Fruit fly (Drosophila melanogaster) whole organism, pupa: ENCODE data around the gene Fum3.

ENCODE experiments used
- CG10348 ChIP-seq: fragments of 200-800 bp; sonication (Bioruptor generic); IDR thresholded peaks from 2 replicates; pipeline ENCODE4 v1.3.6; 2022; ENCODE audit warnings: missing biosample characterization, missing genetic modification characterization
- CG12605 ChIP-seq: fragments of 200-800 bp; sonication (Bioruptor generic); IDR thresholded peaks from 2 replicates; pipeline ENCODE4 v1.3.6; 2022; ENCODE audit warnings: missing biosample characterization, missing genetic modification characterization
- CG13204 ChIP-seq: fragments of 200-800 bp; sonication (Bioruptor generic); optimal IDR thresholded peaks from 2 replicates; lab custom pipeline; 2018; ENCODE audit warnings: missing biosample characterization, mild to moderate bottlenecking, missing genetic modification characterization, moderate library complexity
- CG14655 ChIP-seq: fragments of 200-800 bp; sonication (Bioruptor generic); optimal IDR thresholded peaks from 3 replicates; lab custom pipeline; 2017; ENCODE audit warnings: mild to moderate bottlenecking, missing biosample characterization, missing genetic modification reagents, missing genetic modification characterization
- CG15710 ChIP-seq: fragments of 200-800 bp; sonication (Bioruptor generic); optimal IDR thresholded peaks from 2 replicates; lab custom pipeline; 2018; ENCODE audit warnings: missing biosample characterization, mild to moderate bottlenecking, missing genetic modification characterization, moderate library complexity
- CG17806 ChIP-seq: fragments of 200-800 bp; sonication (Bioruptor generic); optimal IDR thresholded peaks from 2 replicates; lab custom pipeline; 2018; ENCODE audit warnings: missing biosample characterization, mild to moderate bottlenecking, missing genetic modification characterization, moderate library complexity
- CG32121 ChIP-seq: fragments of 200-800 bp; sonication (Bioruptor generic); IDR thresholded peaks from 2 replicates; pipeline ENCODE4 v1.3.6; 2022; ENCODE audit warnings: missing biosample characterization, missing genetic modification characterization
- CG34367 ChIP-seq: fragments of 200-800 bp; sonication (Bioruptor generic); optimal IDR thresholded peaks from 2 replicates; lab custom pipeline; 2018; ENCODE audit warnings: missing biosample characterization, mild to moderate bottlenecking, missing genetic modification characterization
- CG4496 ChIP-seq: fragments of 200-800 bp; sonication (Bioruptor generic); IDR thresholded peaks from 3 replicates; pipeline ENCODE4 v1.3.6; 2022; ENCODE audit warnings: missing biosample characterization, missing genetic modification characterization
- CG8159 ChIP-seq: fragments of 200-800 bp; sonication (Bioruptor generic); optimal IDR thresholded peaks from 3 replicates; lab custom pipeline; 2018; ENCODE audit warnings: missing biosample characterization, mild to moderate bottlenecking, missing genetic modification characterization, moderate library complexity
- CG8301 ChIP-seq: fragments of 200-800 bp; sonication (Bioruptor generic); optimal IDR thresholded peaks from 2 replicates; lab custom pipeline; 2018; ENCODE audit warnings: missing biosample characterization, mild to moderate bottlenecking, missing genetic modification characterization
- CG9948 ChIP-seq: fragments of 200-800 bp; sonication (Bioruptor generic); optimal IDR thresholded peaks from 2 replicates; lab custom pipeline; 2018; ENCODE audit warnings: missing biosample characterization, mild to moderate bottlenecking, missing genetic modification characterization, moderate library complexity
- D1 ChIP-seq: fragments of 200-800 bp; sonication (Bioruptor generic); optimal IDR thresholded peaks from 2 replicates; lab custom pipeline; 2018; ENCODE audit warnings: missing biosample characterization, mild to moderate bottlenecking, missing genetic modification characterization, moderate library complexity
- EcR ChIP-seq: fragments of 200-800 bp; sonication (Bioruptor generic); optimal IDR thresholded peaks from 3 replicates; lab custom pipeline; 2019; ENCODE audit warnings: missing biosample characterization, missing genetic modification characterization, mild to moderate bottlenecking, moderate library complexity, missing genetic modification reagents
- Ets98B ChIP-seq: fragments of 200-800 bp; sonication (Bioruptor generic); IDR thresholded peaks from 2 replicates; pipeline ENCODE4 v1.3.6; 2022; ENCODE audit warnings: missing biosample characterization, missing genetic modification characterization
- Pif1A ChIP-seq: fragments of 200-800 bp; sonication (Bioruptor generic); optimal IDR thresholded peaks from 3 replicates; lab custom pipeline; 2016; ENCODE audit warnings: missing biosample characterization, missing genetic modification characterization
- Pif1B ChIP-seq: fragments of 200-800 bp; sonication (Bioruptor generic); optimal IDR thresholded peaks from 3 replicates; lab custom pipeline; 2016; ENCODE audit warnings: missing biosample characterization, missing genetic modification characterization
- Snoo ChIP-seq: fragments of 200-800 bp; sonication (Bioruptor generic); optimal IDR thresholded peaks from 3 replicates; lab custom pipeline; 2017; ENCODE audit warnings: missing biosample characterization, mild to moderate bottlenecking, missing genetic modification characterization, inconsistent platforms
- fd96Ca ChIP-seq: fragments of 200-800 bp; sonication (Bioruptor generic); IDR thresholded peaks from 3 replicates; pipeline ENCODE4 v1.3.6; 2022; ENCODE audit warnings: missing biosample characterization, missing genetic modification characterization
- gl ChIP-seq: fragments of 200-800 bp; sonication (Bioruptor generic); optimal IDR thresholded peaks from 2 replicates; lab custom pipeline; 2018; ENCODE audit warnings: missing biosample characterization, mild to moderate bottlenecking, missing genetic modification characterization
- rn ChIP-seq: fragments of 200-800 bp; sonication (Bioruptor generic); IDR thresholded peaks from 2 replicates; pipeline ENCODE4 v1.3.6; 2022; ENCODE audit warnings: missing biosample characterization, missing genetic modification characterization

The Fum3 gene

DNA sequence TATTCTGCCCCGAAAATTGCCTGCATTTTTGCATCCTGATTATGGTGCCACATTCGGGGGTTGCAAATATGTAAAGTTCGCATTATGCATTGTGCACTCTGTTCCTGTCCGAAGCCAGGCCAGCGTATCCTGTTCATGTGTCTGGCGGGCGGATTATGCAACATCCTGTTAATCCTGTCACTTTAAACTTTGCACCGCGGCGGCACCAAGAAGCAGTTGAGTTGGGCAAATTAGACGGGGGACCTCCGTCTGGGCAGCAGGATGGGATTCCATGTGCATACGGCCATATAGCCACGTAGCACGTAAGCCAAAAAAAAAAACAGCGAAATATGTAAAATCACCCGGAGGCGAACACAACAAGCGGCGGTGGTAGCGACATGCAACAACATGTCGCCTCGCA lies 23.8 kb upstream of the Fum3 start:
- no peak for TF ChIP-seq CG13204 (GFP tag; lab: Kevin White, UChicago)
- TF ChIP-seq CG10348 (GFP tag; lab: Robert Waterston, UW) = no peak
- TF ChIP-seq CG4496 (GFP tag; lab: Robert Waterston, UW) = no peak
- TF ChIP-seq CG9948 (tag; lab: Kevin White, UChicago) = no peak
- TF ChIP-seq D1 (tag; lab: Kevin White, UChicago) = no peak
- no peak for TF ChIP-seq Snoo (tag; lab: Kevin White, UChicago)
- no peak for TF ChIP-seq CG14655 (GFP tag; lab: Kevin White, UChicago)
- no peak for TF ChIP-seq Pif1A (GFP tag; lab: Kevin White, UChicago)
- no peak for TF ChIP-seq CG34367
- no peak for TF ChIP-seq CG12605 (GFP tag; lab: Robert Waterston, UW)

dm6 chr3L:11488264-11488663 lies 22.6 kb upstream of the Fum3 start:
- TF ChIP-seq rn (GFP tag; lab: Robert Waterston, UW) (no peak), Pif1B (GFP tag; lab: Kevin White, UChicago) (no peak), CG34367 (no peak), CG17806 (tag; lab: Kevin White, UChicago) (no peak), CG15710 (no peak), EcR (no peak), Ets98B (no peak), CG8301 (tag; lab: Kevin White, UChicago) (no peak), CG10348 (GFP tag; lab: Robert Waterston, UW) (no peak), Snoo (tag; lab: Kevin White, UChicago) (no peak), CG12605 (GFP tag; lab: Robert Waterston, UW) (no peak), D1 (tag; lab: Kevin White, UChicago) (no peak), CG4496 (GFP tag; lab: Robert Waterston, UW) (no peak), CG32121 (GFP tag; lab: Robert Waterston, UW) (no peak), CG8159 (tag; lab: Kevin White, UChicago) (no peak), CG14655 (GFP tag; lab: Kevin White, UChicago) (no peak)

DNA sequence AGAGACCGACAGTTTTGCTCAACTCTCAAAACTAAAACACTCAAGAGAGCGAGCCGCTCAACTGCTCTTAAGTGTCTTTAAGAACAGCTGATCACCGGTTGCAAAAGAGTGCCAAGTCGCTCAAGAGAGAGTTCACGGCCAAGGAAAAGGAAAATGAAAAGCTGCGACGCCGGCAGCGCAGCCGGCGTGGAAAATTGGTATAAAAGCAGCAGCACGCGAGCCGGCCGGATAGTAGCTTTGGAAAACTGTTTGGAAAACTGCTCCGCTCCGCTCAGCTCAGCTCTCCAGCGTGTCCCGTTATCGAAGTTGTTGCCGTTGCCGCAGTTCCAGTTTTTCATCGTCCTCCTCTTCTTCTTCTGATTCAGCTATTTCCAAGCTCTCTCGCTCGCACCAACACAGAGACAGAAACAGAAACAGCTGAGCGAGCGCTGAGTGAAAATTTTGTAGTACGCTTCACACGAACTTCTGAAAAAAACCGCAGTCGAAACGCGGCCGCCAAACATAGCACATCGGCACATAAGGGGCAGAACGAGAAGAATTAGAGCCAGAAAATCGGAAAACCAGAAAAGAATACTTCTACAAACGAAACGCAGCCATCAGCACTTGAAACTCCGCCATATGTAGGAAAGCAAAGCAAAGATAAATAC lies 21.8 kb upstream of the Fum3 start, which contains the start of gene chrb:
Gene chrb (plus strand): TSS at position 224 of the 647 bp plus-strand sequence.
- TF ChIP-seq Pif1B (GFP tag; lab: Kevin White, UChicago) = peak; percentile 47
- peak; percentile 66 for TF ChIP-seq CG12605 (GFP tag; lab: Robert Waterston, UW)
- peak; percentile 21 for TF ChIP-seq CG34367
- peak; percentile 15 for TF ChIP-seq CG14655 (GFP tag; lab: Kevin White, UChicago)
- TF ChIP-seq CG15710 = peak; percentile 5
- TF ChIP-seq CG8301 (tag; lab: Kevin White, UChicago) = peak; percentile 8
- TF ChIP-seq CG9948 (tag; lab: Kevin White, UChicago) = no peak
- TF ChIP-seq CG13204 (GFP tag; lab: Kevin White, UChicago) = peak; percentile 56
- no peak; the same call in 2 of the 3 replicates for TF ChIP-seq fd96Ca (GFP tag; lab: Robert Waterston, UW)
- peak; percentile 71 for TF ChIP-seq EcR
- TF ChIP-seq Snoo (tag; lab: Kevin White, UChicago) = peak; percentile 52
- TF ChIP-seq Ets98B = peak; percentile 68
- no peak for TF ChIP-seq Pif1A (GFP tag; lab: Kevin White, UChicago)
- TF ChIP-seq CG17806 (tag; lab: Kevin White, UChicago) = no peak
- TF ChIP-seq CG10348 (GFP tag; lab: Robert Waterston, UW) = no peak
- peak; percentile 4 for TF ChIP-seq gl
- peak; percentile 79 for TF ChIP-seq CG4496 (GFP tag; lab: Robert Waterston, UW)
- no peak for TF ChIP-seq D1 (tag; lab: Kevin White, UChicago)
- TF ChIP-seq CG8159 (tag; lab: Kevin White, UChicago) = peak; percentile 24
- TF ChIP-seq CG32121 (GFP tag; lab: Robert Waterston, UW) = peak; percentile 81
- no peak for TF ChIP-seq rn (GFP tag; lab: Robert Waterston, UW)
- TF ChIP-seq, all 21 proteins: peak for 14

DNA sequence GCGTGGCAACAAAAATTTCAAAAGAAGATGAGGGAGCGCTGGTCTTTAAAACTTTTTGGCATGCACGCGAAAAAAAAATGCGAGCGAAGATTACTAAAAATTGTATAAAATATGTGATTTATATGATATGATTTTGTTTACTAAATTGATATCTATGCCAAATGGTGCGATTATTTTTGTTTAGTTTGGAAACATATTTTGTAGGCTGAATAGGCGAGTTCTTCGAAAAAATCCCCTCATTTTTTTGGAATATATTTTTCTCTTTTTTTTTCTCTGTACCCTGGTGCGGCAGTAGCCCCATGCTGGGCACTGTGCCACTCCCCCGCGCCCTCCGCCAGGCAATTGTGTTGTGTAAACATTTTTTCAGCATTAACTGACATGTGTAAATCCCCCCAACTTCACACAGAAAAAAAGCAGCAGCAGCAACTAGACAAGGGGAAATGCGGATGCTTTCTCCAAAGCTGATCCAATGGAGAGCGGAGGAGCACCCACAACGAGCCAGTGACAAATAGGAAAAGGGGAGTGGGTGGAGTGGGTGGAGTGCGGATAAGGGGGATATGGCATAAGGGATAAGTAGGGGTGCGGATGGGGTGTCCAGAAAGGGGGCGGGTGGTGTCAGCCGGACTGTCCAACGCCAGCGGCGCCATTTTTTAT lies 20.4 kb upstream of the Fum3 start:
- TF ChIP-seq CG8159 (tag; lab: Kevin White, UChicago) (peak; percentile 28), CG4496 (GFP tag; lab: Robert Waterston, UW) (0 out of 3 replicates have a peak, but pooled peaks have one; percentile 33), gl (no peak), CG8301 (tag; lab: Kevin White, UChicago) (peak; percentile 13), CG17806 (tag; lab: Kevin White, UChicago) (peak; percentile 17)
- TF ChIP-seq, all 21 proteins: peak for 4

DNA sequence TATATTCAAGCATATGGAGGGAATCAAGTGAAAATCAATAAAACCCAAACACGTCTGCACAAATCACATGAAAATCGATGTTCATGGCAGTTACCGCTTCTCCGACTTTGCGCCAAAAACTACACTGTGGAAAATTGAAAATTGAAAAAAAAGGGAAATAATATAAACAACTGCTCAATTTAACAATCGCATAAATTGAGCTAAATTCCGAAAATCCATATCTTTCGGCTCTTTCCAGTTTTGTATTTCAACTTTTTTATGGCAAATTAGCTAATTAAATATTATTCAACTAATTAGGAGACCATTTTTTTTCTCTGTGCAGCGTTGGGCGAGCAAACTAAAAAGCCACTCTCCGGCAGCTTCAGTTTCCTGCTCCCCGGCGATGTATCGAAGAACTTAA lies 18.8 kb upstream of the Fum3 start:
- TF ChIP-seq Pif1A (GFP tag; lab: Kevin White, UChicago) = peak; percentile 13
- peak; percentile 12 for TF ChIP-seq CG8159 (tag; lab: Kevin White, UChicago)
- no peak for TF ChIP-seq gl
- TF ChIP-seq CG8301 (tag; lab: Kevin White, UChicago) = peak; percentile 9
- TF ChIP-seq CG9948 (tag; lab: Kevin White, UChicago) = peak; percentile 9
- peak; percentile 36 for TF ChIP-seq CG14655 (GFP tag; lab: Kevin White, UChicago)
- no peak for TF ChIP-seq CG32121 (GFP tag; lab: Robert Waterston, UW)
- no peak for TF ChIP-seq Pif1B (GFP tag; lab: Kevin White, UChicago)
